Fruit fly (Drosophila melanogaster) whole organism, larva: Measurements from ENCODE around the gene CG13482.

ENCODE experiments used
- noc ChIP-seq: fragments of 200-800 bp; sonication (Bioruptor generic); optimal IDR thresholded peaks from 3 replicates; lab custom pipeline; 2019; ENCODE audit warnings: missing biosample characterization, mild to moderate bottlenecking, missing genetic modification characterization, moderate library complexity

The CG13482 gene

DNA sequence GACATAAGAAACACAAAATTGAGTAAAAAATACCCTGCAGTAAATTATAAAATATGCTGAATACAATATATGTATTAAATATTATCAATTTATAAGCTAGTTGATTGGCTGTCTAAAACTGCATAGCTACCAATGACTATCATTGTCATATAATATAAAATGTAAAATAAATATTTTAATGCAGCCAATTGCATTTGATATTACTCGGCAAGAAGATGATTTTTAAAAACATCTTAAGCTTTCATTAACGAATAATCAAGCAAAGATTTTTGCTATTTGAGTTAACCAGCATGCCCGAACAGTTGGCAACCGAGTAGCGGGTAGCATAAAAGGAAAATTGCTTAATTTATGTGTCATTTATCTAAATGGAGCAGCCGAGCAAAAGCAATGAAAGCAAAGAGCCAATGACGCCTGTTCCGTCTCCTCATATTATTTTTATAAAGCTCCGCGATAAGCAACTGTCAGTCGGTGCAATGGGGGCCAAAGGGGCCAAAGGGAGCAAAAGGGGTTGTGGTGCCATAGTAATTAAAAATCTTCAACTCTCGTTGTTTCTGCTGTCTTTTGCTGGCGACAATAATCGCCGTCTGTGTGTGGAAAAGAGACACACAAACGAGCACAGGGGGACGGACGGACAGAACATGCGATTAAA is 34.1 kb downstream of the CG13482 start:
- TF ChIP-seq noc (tag; lab: Kevin White, UChicago) = no peak

DNA sequence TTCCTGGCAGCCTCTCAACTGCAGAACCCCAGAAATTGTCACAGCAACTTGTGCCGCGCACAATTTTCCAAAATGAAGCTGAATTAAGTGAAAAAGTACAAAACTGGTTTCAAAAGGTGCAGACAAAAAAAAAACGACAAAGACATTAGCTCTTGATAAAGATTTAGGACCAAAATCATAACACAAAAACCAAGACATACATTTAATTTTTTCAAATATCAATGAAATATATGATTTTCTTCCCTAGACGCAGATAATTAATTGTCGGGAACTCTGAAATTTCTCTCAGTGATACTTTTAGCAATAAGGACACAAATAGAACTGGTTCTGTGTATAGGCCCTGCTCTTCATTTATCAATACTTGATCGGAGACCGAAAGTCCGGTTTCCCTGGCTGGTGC is 35.6 kb downstream of the CG13482 start:
- TF ChIP-seq noc (tag; lab: Kevin White, UChicago) = no peak

DNA sequence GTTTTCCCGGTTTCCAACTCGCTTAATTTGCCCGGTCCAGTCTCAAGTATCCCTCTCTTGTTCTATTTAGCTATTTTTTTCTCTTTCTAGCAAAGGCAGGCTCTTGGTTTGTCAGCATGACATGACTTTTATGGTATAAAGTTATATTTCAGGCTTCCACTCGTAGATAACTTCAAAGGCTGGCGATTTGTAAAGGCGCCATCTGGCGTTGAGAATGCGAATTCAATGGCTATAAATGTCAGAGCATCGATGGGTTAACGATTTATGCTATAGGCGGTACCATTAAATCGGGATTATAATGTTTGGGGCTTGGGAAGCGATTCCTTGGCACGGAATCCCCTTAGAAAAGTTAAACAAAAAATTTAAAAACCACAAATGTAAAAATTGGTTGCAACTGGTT is 36.3 kb downstream of the CG13482 start:
- TF ChIP-seq noc (tag; lab: Kevin White, UChicago) = no peak

DNA sequence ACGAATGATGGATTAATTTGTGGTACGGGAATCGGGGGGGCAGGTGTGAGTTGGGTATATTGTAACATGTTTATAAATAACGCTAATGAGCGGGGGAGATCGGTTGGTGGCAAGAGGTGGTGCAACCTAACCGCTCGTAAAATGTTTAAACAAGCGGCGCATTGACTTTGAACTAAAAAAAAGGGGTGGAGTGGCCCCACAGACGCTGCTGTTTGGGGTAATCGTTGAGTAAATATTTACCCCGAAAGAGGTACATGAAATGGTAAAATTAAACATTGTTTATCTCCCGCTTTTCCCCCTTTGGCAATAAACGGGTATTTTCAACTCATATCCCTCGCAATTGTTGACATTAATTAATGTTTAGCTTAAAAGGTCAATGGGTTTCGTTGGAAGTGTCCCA is 37.0 kb downstream of the CG13482 start:
- no peak for TF ChIP-seq noc (tag; lab: Kevin White, UChicago)

DNA sequence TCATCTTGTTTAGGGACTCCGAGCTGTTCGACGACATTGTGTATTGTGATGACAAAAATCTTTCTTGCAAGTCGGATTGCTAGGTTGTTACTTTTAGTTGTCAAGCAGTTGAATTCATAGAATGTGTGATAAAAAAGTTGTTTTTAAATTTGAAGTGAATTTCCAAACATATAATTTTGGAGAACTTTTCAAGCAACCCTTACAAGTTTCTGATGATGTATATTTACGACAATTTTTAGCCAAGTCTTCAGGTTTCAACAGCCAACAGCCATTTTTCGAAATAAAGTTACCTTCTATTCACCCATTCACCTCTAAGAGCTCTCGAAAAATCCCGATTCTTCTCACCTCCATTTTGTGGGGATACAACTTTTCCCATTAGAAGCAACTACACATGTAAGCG is 40.5 kb downstream of the CG13482 start, which contains the start of gene CG13481:
TSS of gene CG13481 (minus strand) at position 101 of the 400 bp plus-strand sequence.
- TF ChIP-seq noc (tag; lab: Kevin White, UChicago) = no peak

DNA sequence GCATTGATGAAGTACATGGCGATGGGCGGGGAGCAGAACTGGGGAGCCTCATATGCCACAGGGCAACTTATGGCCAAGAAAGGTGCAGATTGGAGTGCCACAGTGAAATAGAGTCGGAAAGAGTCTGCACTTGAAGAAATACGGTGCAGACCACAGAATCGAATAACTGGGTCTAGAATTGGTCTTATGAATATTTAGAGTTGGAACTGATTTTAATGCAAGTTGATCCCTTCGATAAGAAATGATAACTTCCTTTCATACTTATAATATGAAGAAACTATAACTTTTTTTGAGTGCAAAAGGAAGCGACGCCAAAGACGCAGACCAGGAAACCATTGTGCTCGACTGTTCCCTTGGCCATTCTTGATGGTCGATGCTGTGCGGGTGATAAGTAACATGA is 45.4 kb downstream of the CG13482 start:
- no peak for TF ChIP-seq noc (tag; lab: Kevin White, UChicago)

DNA sequence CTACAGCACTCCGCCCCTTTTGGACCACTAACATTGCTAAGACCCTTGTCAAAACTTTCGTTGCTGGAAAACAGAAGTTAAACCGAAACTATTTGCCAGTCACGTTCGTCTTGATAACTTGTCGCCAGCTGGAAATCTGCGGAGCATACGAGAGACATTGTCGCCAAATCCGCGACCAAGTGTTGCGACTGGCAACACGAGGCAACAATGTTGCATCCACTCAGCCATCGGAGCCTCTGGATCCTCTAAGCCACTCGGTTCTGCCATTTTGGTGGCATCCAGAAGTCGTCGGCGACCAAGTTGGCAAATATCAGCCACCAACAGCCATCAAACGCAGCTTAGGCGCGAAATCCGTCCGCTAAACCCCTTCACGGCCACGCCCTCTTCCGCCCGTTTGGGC is 46.7 kb downstream of the CG13482 start:
- TF ChIP-seq noc (tag; lab: Kevin White, UChicago) = no peak
